Fruit fly (Drosophila melanogaster): ENCODE data around the gene CG13308.

CG13308 gene

dm6 chr3L:8841757-8842156, 33.4 kb downstream of the CG13308 start (continued):
- peak; percentile 31; the same call in 1 of the 2 replicates for TF ChIP-seq dimm (GFP tag; IDR thresholded peaks at IDR 0.05)
- peak; percentile 74 for TF ChIP-seq mam (GFP tag; optimal IDR thresholded peaks at IDR 0.05)
- peak; percentile 8 for TF ChIP-seq Ets97D (GFP tag; optimal IDR thresholded peaks at IDR 0.05)
- TF ChIP-seq CG11398 (GFP tag; optimal IDR thresholded peaks at IDR 0.05), result peak; percentile 55
- TF ChIP-seq CG12104 (GFP tag; optimal IDR thresholded peaks at IDR 0.05), result peak; percentile 1
- peak; percentile 65 for TF ChIP-seq HHEX (GFP tag; optimal IDR thresholded peaks at IDR 0.05)
- TF ChIP-seq slbo (GFP tag; IDR thresholded peaks at IDR 0.05), result peak; percentile 83
- no peak for TF ChIP-seq fru (optimal IDR thresholded peaks at IDR 0.05)
- TF ChIP-seq Sin3A (optimal IDR thresholded peaks at IDR 0.05), result no peak
- peak; percentile 72 for TF ChIP-seq org-1 (GFP tag; optimal IDR thresholded peaks at IDR 0.05)
- TF ChIP-seq CG10274 (GFP tag; optimal IDR thresholded peaks at IDR 0.05), result peak; percentile 27
- peak; percentile 74 for TF ChIP-seq CG4730 (GFP tag; IDR thresholded peaks at IDR 0.05)
- TF ChIP-seq CG10209 (GFP tag; optimal IDR thresholded peaks at IDR 0.05), result peak; percentile 76
- TF ChIP-seq Blimp-1 (GFP tag; optimal IDR thresholded peaks at IDR 0.05), result peak; percentile 79
- peak; percentile 74 for TF ChIP-seq cwo (GFP tag; optimal IDR thresholded peaks at IDR 0.05)
- peak; percentile 62 for TF ChIP-seq jing (GFP tag; optimal IDR thresholded peaks at IDR 0.05)
- no peak for TF ChIP-seq CG3065 (GFP tag; optimal IDR thresholded peaks at IDR 0.05)
- TF ChIP-seq Nf-YB (GFP tag; optimal IDR thresholded peaks at IDR 0.05), result peak; percentile 30
- TF ChIP-seq mirr (GFP tag; optimal IDR thresholded peaks at IDR 0.05), result peak; percentile 9
- TF ChIP-seq vvl (GFP tag; IDR thresholded peaks at IDR 0.05), result peak; percentile 88
- no peak for TF ChIP-seq Usf (GFP tag; optimal IDR thresholded peaks at IDR 0.05)
- peak; percentile 72 for TF ChIP-seq Hsf (GFP tag; optimal IDR thresholded peaks at IDR 0.05)
- TF ChIP-seq pros (GFP tag; optimal IDR thresholded peaks at IDR 0.05), result no peak
- TF ChIP-seq E2f2 (GFP tag; IDR thresholded peaks at IDR 0.05), result peak; percentile 51; the same call in 1 of the 2 replicates
- peak; percentile 66 for TF ChIP-seq CG5953 (GFP tag; IDR thresholded peaks at IDR 0.05)
- TF ChIP-seq tll (GFP tag; optimal IDR thresholded peaks at IDR 0.05), result no peak
- peak; percentile 48 for TF ChIP-seq sqz (GFP tag; optimal IDR thresholded peaks at IDR 0.05)
- peak; percentile 58 for TF ChIP-seq gsb-n (tag; optimal IDR thresholded peaks at IDR 0.05)
- no peak for TF ChIP-seq shn (GFP tag; optimal IDR thresholded peaks at IDR 0.05)
- TF ChIP-seq CG18599 (GFP tag; optimal IDR thresholded peaks at IDR 0.05), result peak; percentile 89
- TF ChIP-seq tap (tag; optimal IDR thresholded peaks at IDR 0.05), result peak; percentile 75
- no peak for TF ChIP-seq CG4328 (GFP tag; optimal IDR thresholded peaks at IDR 0.05)
- TF ChIP-seq bab2 (GFP tag; optimal IDR thresholded peaks at IDR 0.05), result peak; percentile 71
- peak; percentile 79 for TF ChIP-seq CG10979 (tag; optimal IDR thresholded peaks at IDR 0.05)
- TF ChIP-seq chn (GFP tag; optimal IDR thresholded peaks at IDR 0.05), result peak; percentile 58
- peak; percentile 73 for TF ChIP-seq az2 (GFP tag; optimal IDR thresholded peaks at IDR 0.05)
- peak; percentile 75 for TF ChIP-seq CG13424 (tag; optimal IDR thresholded peaks at IDR 0.05)
- TF ChIP-seq Dp (GFP tag; optimal IDR thresholded peaks at IDR 0.05), result no peak
- TF ChIP-seq Abd-B (GFP tag; optimal IDR thresholded peaks at IDR 0.05), result peak; percentile 70
- TF ChIP-seq amos (GFP tag; IDR thresholded peaks at IDR 0.05; ENCODE audit: partially characterized antibody), result no peak
- TF ChIP-seq pum (GFP tag; optimal IDR thresholded peaks at IDR 0.05), result peak; percentile 58
- TF ChIP-seq chinmo (GFP tag; IDR thresholded peaks at IDR 0.05; ENCODE audit: partially characterized antibody), result no peak
- TF ChIP-seq CG17612 (GFP tag; IDR thresholded peaks at IDR 0.05), result peak; percentile 51; the same call in 1 of the 2 replicates
- TF ChIP-seq Ssrp (tag; optimal IDR thresholded peaks at IDR 0.05), result peak; percentile 68
- peak; percentile 68 for TF ChIP-seq fd3F (GFP tag; optimal IDR thresholded peaks at IDR 0.05)
- TF ChIP-seq CG17912 (GFP tag; optimal IDR thresholded peaks at IDR 0.05), result no peak
- TF ChIP-seq ham (GFP tag; IDR thresholded peaks at IDR 0.05), result no peak
- no peak for TF ChIP-seq nom (GFP tag; optimal IDR thresholded peaks at IDR 0.05)
- peak; percentile 80 for TF ChIP-seq CG31441 (GFP tag; IDR thresholded peaks at IDR 0.05)
- peak; percentile 62 for TF ChIP-seq CG12299 (tag; optimal IDR thresholded peaks at IDR 0.05)
- peak; percentile 78 for TF ChIP-seq Sox102F (GFP tag; optimal IDR thresholded peaks at IDR 0.05)
